Worm (Caenorhabditis elegans): Measurements from ENCODE around the gene Y43F8B.19.

Y43F8B.19 gene

ce11 chrV:19519511-19519934 lies 7.4 kb upstream of the Y43F8B.19 start (continued):
- TF ChIP-seq grh-1 (GFP tag; IDR thresholded peaks at IDR 0.05) (no peak), nhr-28 (tag; optimal IDR thresholded peaks at IDR 0.05) (no peak), nhr-76 (tag; optimal IDR thresholded peaks at IDR 0.05) (no peak), jun-1 (tag; optimal IDR thresholded peaks at IDR 0.05) (no peak), sptf-1 (tag; optimal IDR thresholded peaks at IDR 0.05) (no peak), nhr-47 (tag; optimal IDR thresholded peaks at IDR 0.05) (peak; percentile 26), elt-2 (tag; optimal IDR thresholded peaks at IDR 0.05) (no peak), hlh-4 (tag; optimal IDR thresholded peaks at IDR 0.05) (no peak), mep-1 (tag; optimal IDR thresholded peaks at IDR 0.05) (peak; percentile 74), efl-1 (optimal IDR thresholded peaks at IDR 0.05) (no peak), efl-1 (GFP tag; optimal IDR thresholded peaks at IDR 0.05 in 1 of 2) (no peak), mef-2 (tag; optimal IDR thresholded peaks at IDR 0.05) (no peak), nhr-90 (tag; optimal IDR thresholded peaks at IDR 0.05; ENCODE audit: poor library complexity) (no peak), egl-13 (tag; optimal IDR thresholded peaks at IDR 0.05) (no peak), unc-86 (tag; optimal IDR thresholded peaks at IDR 0.05) (no peak), nhr-237 (tag; optimal IDR thresholded peaks at IDR 0.05) (no peak), tlp-1 (tag; optimal IDR thresholded peaks at IDR 0.05) (no peak)

DNA sequence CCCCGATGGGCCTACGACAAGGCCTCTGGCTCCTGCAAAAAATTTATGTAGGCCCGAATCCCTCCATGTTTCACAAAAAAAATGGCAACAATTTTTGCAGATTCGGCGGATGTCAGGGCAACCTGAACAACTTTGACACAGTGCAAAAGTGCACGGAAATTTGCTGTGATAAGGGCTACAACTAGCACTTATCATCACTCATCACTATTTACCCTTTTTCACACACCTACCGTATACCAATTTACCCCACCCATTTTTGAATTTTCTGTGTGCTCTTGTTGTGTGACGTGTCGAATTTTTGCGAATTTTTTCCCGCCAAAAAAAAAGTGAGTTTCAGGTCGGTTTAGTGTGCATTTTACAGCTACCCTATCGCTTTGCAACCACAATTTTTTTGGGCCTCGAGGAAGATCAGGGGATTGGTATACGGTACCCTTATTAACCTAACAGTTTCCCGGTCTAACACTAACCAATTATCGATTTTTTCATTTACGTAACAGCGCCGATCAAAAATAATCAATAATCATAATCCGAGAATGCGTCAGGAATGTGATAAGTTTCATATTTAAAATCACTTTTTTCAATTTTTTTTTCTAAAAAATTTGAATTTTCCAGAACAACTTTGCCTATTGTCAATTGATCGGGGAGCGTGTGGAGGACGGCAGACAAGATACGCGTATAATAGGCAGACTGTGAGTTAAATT lies 6.5 kb upstream of the Y43F8B.19 start:
- TF ChIP-seq snpc-4 (tag; optimal IDR thresholded peaks at IDR 0.05), result no peak
- TF ChIP-seq aly-2 (tag; optimal IDR thresholded peaks at IDR 0.05), result no peak
- TF ChIP-seq unc-98 (GFP tag; IDR thresholded peaks at IDR 0.05), result no peak
- no peak for TF ChIP-seq fkh-8 (tag; optimal IDR thresholded peaks at IDR 0.05)
- TF ChIP-seq snu-23 (GFP tag; optimal IDR thresholded peaks at IDR 0.05), result no peak
- TF ChIP-seq efl-3 (GFP tag; optimal IDR thresholded peaks at IDR 0.05), result no peak
- TF ChIP-seq nhr-77 (tag; optimal IDR thresholded peaks at IDR 0.05), result no peak
- no peak for TF ChIP-seq xbp-1 (tag; optimal IDR thresholded peaks at IDR 0.05)
- TF ChIP-seq aha-1 (tag; optimal IDR thresholded peaks at IDR 0.05), result no peak
- TF ChIP-seq dsc-1 (tag; optimal IDR thresholded peaks at IDR 0.05), result no peak
- no peak for TF ChIP-seq Y116A8C.19 (tag; optimal IDR thresholded peaks at IDR 0.05; ENCODE audit: borderline replicate concordance)
- TF ChIP-seq nhr-28 (tag; optimal IDR thresholded peaks at IDR 0.05), result no peak
- TF ChIP-seq nhr-71 (tag; optimal IDR thresholded peaks at IDR 0.05), result no peak
- TF ChIP-seq lin-14 (GFP tag; optimal IDR thresholded peaks at IDR 0.05), result no peak
- no peak for TF ChIP-seq grh-1 (GFP tag; IDR thresholded peaks at IDR 0.05)

- no peak for TF ChIP-seq ceh-82 (tag; optimal IDR thresholded peaks at IDR 0.05)
- TF ChIP-seq zip-4 (GFP tag; optimal IDR thresholded peaks at IDR 0.05), result no peak
- TF ChIP-seq nhr-85 (tag), result no peak
- no peak for TF ChIP-seq xbp-1 (tag; optimal IDR thresholded peaks at IDR 0.05)
- no peak for TF ChIP-seq rnt-1 (tag; optimal IDR thresholded peaks at IDR 0.05)
- no peak for TF ChIP-seq aly-2 (tag; optimal IDR thresholded peaks at IDR 0.05)
- no peak for TF ChIP-seq alr-1 (tag; optimal IDR thresholded peaks at IDR 0.05; ENCODE audit: borderline replicate concordance)
- no peak for TF ChIP-seq nhr-20 (tag; optimal IDR thresholded peaks at IDR 0.05)
- no peak for TF ChIP-seq ceh-88 (GFP tag; IDR thresholded peaks at IDR 0.05)
- no peak for TF ChIP-seq vab-15 (tag; optimal IDR thresholded peaks at IDR 0.05)
- no peak for TF ChIP-seq ets-5 (GFP tag; IDR thresholded peaks at IDR 0.05)
- no peak for TF ChIP-seq fos-1 (tag; optimal IDR thresholded peaks at IDR 0.05)
- TF ChIP-seq pqm-1 (tag; optimal IDR thresholded peaks at IDR 0.05), result no peak
- no peak for TF ChIP-seq sox-4 (tag; optimal IDR thresholded peaks at IDR 0.05)
- TF ChIP-seq nhr-84 (tag; optimal IDR thresholded peaks at IDR 0.05), result no peak
Measured at ce11 chrV:19513552-19513951, 1.4 kb upstream of the Y43F8B.19 start, which contains the start of gene phy-4. TSS of gene phy-4 (minus strand) at chrV:19513652.
